Worm (Caenorhabditis elegans) whole organism, young adult: Measurements from ENCODE around the gene irld-21.

Experiments used
- B0336.3 ChIP-seq: fragments of 200-800 bp; sonication (Bioruptor generic); IDR thresholded peaks from 2 replicates; pipeline ENCODE4 v1.3.6; 2022; ENCODE audit warnings: missing genetic modification characterization, missing compliant biosample characterization
- ceh-27 ChIP-seq: fragments of 200-800 bp; sonication (Bioruptor generic); optimal IDR thresholded peaks from 2 replicates; lab custom pipeline; 2018; ENCODE audit warnings: mild to moderate bottlenecking, missing genetic modification characterization, moderate library complexity, missing compliant biosample characterization
- ets-4 ChIP-seq: fragments of 200-800 bp; sonication (Bioruptor generic); optimal IDR thresholded peaks from 2 replicates; lab custom pipeline; 2018; ENCODE audit warnings: mild to moderate bottlenecking, missing genetic modification characterization, missing compliant biosample characterization
- nhr-90 ChIP-seq: sonication (generic microtip); optimal IDR thresholded peaks from 2 replicates; lab custom pipeline; 2016; ENCODE audit warnings: missing genotype, mild to moderate bottlenecking, missing genetic modification characterization, missing compliant biosample characterization
- pha-4 ChIP-seq: fragments of 150-350 bp; sonication (generic microtip); optimal IDR thresholded peaks from 2 replicates; lab custom pipeline; 2014; ENCODE audit warnings: missing biosample characterization, missing genetic modification reagents, missing genetic modification characterization
- rpc-1 ChIP-seq, 2 experiments: fragments of 150-350 bp in 1 of 2; sonication (generic microtip) in 1 of 2; optimal IDR thresholded peaks; 2 replicates each; lab custom pipeline; 2014 to 2018; ENCODE audit warnings: missing biosample characterization in 1 of 2, missing genetic modification characterization in 1 of 2, missing genetic modification reagents in 1 of 2, missing genotype in 1 of 2
- tbp1 ChIP-seq: fragments of 200-800 bp; sonication (Bioruptor generic); optimal IDR thresholded peaks from 2 replicates; lab custom pipeline; 2018; ENCODE audit warnings: mild to moderate bottlenecking, missing genetic modification characterization, missing compliant biosample characterization
- ztf-28 ChIP-seq: fragments of 200-800 bp; sonication (Bioruptor generic); IDR thresholded peaks from 2 replicates; pipeline ENCODE4 v1.3.6; 2022; ENCODE audit warnings: missing genetic modification reagents, missing genetic modification characterization, missing compliant biosample characterization

DNA sequence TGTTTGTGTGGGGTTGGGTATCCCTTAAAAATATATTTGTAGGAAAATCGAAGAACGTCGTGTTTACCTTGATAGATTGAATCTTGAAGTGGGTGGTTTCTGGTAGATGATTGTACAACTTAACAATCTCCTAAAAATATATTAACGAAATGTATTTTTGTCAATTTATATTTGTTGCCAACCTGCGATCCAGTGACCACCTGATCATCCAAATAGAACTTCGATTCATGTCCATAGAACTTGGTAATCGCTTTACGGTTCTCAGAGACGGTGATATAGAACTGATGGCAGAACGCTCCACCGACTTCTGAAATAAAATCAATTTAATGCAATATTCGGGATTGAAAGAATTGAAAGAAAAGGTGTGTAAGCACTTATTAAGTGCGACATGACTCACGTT is 6.3 kb upstream of the irld-21 start:
- no peak for TF ChIP-seq ceh-27 (GFP tag; lab: Kevin White, UChicago)
- TF ChIP-seq ztf-28 (GFP tag; lab: Robert Waterston, UW): no peak
- TF ChIP-seq nhr-90 (tag; lab: Kevin White, UChicago): no peak
- no peak for TF ChIP-seq pha-4 (tag; lab: Kevin White, UChicago)
- no peak for TF ChIP-seq B0336.3 (GFP tag; lab: Robert Waterston, UW)
- no peak for TF ChIP-seq ets-4 (GFP tag; lab: Kevin White, UChicago)
- TF ChIP-seq rpc-1 (optimal IDR thresholded peaks at IDR 0.05; lab: Kevin White, UChicago): no peak
- TF ChIP-seq rpc-1 (tag; optimal IDR thresholded peaks at IDR 0.05; lab: Kevin White, UChicago): no peak
- TF ChIP-seq tbp1 (GFP tag; lab: Kevin White, UChicago): no peak
